Worm (Caenorhabditis elegans): ENCODE results near the gene C33H5.1.

- TF ChIP-seq ama-1 (optimal IDR thresholded peaks at IDR 0.05) (no peak), ztf-11 (tag; optimal IDR thresholded peaks at IDR 0.05) (no peak), ceh-82 (tag; optimal IDR thresholded peaks at IDR 0.05) (no peak), egl-27 (tag; optimal IDR thresholded peaks at IDR 0.05) (no peak)
These were observed 37.7 kb downstream of the C33H5.1 start, which contains the start of gene C06A6.2 for ce11 chrIV:7846386-7846785.

Data from whole organism, L3 larva.